Worm (Caenorhabditis elegans): ENCODE results near the gene mrps-18.C.

Gene mrps-18.C

DNA sequence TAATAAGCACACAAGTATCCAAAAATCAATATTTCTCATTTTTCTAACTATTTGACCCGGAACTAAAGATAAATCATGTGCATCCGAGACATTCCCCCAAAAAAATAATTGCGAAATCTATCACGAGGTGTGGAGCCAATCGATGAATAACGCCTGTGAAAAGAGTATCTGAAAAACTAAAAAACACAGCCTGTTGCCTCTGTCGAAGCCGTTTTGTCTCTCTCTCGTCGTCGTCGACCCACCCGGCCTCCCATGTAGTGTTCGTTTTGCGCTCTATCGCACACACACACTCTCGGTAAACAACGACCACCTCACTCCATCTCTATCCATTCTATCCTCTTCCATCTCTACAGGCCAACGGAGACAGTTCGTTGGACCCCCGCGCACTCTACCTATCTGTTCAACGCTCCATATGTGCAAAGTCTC is 46.7 kb downstream of the mrps-18.C start:
- TF ChIP-seq ceh-63 (GFP tag; optimal IDR thresholded peaks at IDR 0.05): no peak
- no peak for TF ChIP-seq F16B12.6 (tag; optimal IDR thresholded peaks at IDR 0.05)
- no peak for TF ChIP-seq sptf-1 (tag; optimal IDR thresholded peaks at IDR 0.05)
- TF ChIP-seq swsn-7 (tag; optimal IDR thresholded peaks at IDR 0.05): peak; percentile 37
- TF ChIP-seq irx-1 (tag; optimal IDR thresholded peaks at IDR 0.05): peak; percentile 16
- peak; percentile 52 for TF ChIP-seq isw-1 (GFP tag; IDR thresholded peaks at IDR 0.05)
- peak; percentile 15 for TF ChIP-seq tbx-2 (tag; optimal IDR thresholded peaks at IDR 0.05)
- TF ChIP-seq lin-39 (tag; optimal IDR thresholded peaks at IDR 0.05): peak; percentile 15
- TF ChIP-seq lin-14 (GFP tag; optimal IDR thresholded peaks at IDR 0.05): peak; percentile 87
- peak; percentile 1 for TF ChIP-seq fkh-10 (GFP tag; optimal IDR thresholded peaks at IDR 0.05)
- TF ChIP-seq egl-27 (tag; optimal IDR thresholded peaks at IDR 0.05): no peak
- TF ChIP-seq ceh-88 (GFP tag; IDR thresholded peaks at IDR 0.05): no peak
- TF ChIP-seq mep-1 (tag; optimal IDR thresholded peaks at IDR 0.05): peak; percentile 50
- TF ChIP-seq Y116A8C.19 (tag; optimal IDR thresholded peaks at IDR 0.05; ENCODE audit: borderline replicate concordance): no peak
- peak; percentile 49 to 75 for TF ChIP-seq lsy-2 (tag; optimal IDR thresholded peaks at IDR 0.05)
- TF ChIP-seq fkh-8 (tag; optimal IDR thresholded peaks at IDR 0.05): peak; percentile 84
- TF ChIP-seq lin-15B (tag; optimal IDR thresholded peaks at IDR 0.05): peak; percentile 48
- TF ChIP-seq ets-5 (GFP tag; IDR thresholded peaks at IDR 0.05): no peak
- peak in 1 of 3 experiments; percentile 61 for TF ChIP-seq ceh-82 (tag; optimal IDR thresholded peaks at IDR 0.05)
- peak; percentile 58 for TF ChIP-seq snu-23 (GFP tag; optimal IDR thresholded peaks at IDR 0.05)
- TF ChIP-seq dpl-1 (GFP tag; optimal IDR thresholded peaks at IDR 0.05): peak; percentile 1 to 44 (median 30)
- TF ChIP-seq mef-2 (tag; optimal IDR thresholded peaks at IDR 0.05): no peak
- TF ChIP-seq zip-4 (GFP tag; optimal IDR thresholded peaks at IDR 0.05): peak; percentile 93
- peak; percentile 7 for TF ChIP-seq xbp-1 (tag; optimal IDR thresholded peaks at IDR 0.05)
- peak; percentile 65 for TF ChIP-seq skn-1 (tag; optimal IDR thresholded peaks at IDR 0.05)
- TF ChIP-seq dsc-1 (tag; optimal IDR thresholded peaks at IDR 0.05): no peak
- no peak for TF ChIP-seq nhr-28 (tag; optimal IDR thresholded peaks at IDR 0.05)
- peak; percentile 43 for TF ChIP-seq nhr-20 (tag; optimal IDR thresholded peaks at IDR 0.05)
- TF ChIP-seq rnt-1 (tag; optimal IDR thresholded peaks at IDR 0.05): peak; percentile 55
- no peak for TF ChIP-seq C04F5.9 (tag; optimal IDR thresholded peaks at IDR 0.05)
- TF ChIP-seq jun-1 (tag; optimal IDR thresholded peaks at IDR 0.05): peak; percentile 51
- no peak for TF ChIP-seq ces-1 (GFP tag; optimal IDR thresholded peaks at IDR 0.05)
- peak; percentile 75 for TF ChIP-seq nhr-71 (tag; optimal IDR thresholded peaks at IDR 0.05)
- peak; percentile 7 for TF ChIP-seq lir-3 (tag; optimal IDR thresholded peaks at IDR 0.05; ENCODE audit: poor library complexity)
- TF ChIP-seq C16A3.4 (tag; optimal IDR thresholded peaks at IDR 0.05): peak; percentile 36
- TF ChIP-seq snpc-4 (tag; optimal IDR thresholded peaks at IDR 0.05): peak; percentile 40
- TF ChIP-seq pag-3 (tag; optimal IDR thresholded peaks at IDR 0.05; ENCODE audit: borderline replicate concordance, insufficient read depth): no peak
- TF ChIP-seq nhr-11 (tag; optimal IDR thresholded peaks at IDR 0.05): no peak
- peak in 1 of 2 experiments; percentile 17 for TF ChIP-seq mdl-1 (tag; optimal IDR thresholded peaks at IDR 0.05)
- peak; percentile 70 for TF ChIP-seq pax-3 (tag; optimal IDR thresholded peaks at IDR 0.05)
- TF ChIP-seq unc-130 (tag; optimal IDR thresholded peaks at IDR 0.05): peak; percentile 81
- TF ChIP-seq nhr-47 (tag; optimal IDR thresholded peaks at IDR 0.05): peak; percentile 65
- peak; percentile 36 for TF ChIP-seq ztf-4 (tag; optimal IDR thresholded peaks at IDR 0.05)
- no peak for TF ChIP-seq ztf-11 (tag; optimal IDR thresholded peaks at IDR 0.05)
- TF ChIP-seq egl-13 (tag; optimal IDR thresholded peaks at IDR 0.05): peak; percentile 56
- TF ChIP-seq sup-37 (GFP tag; optimal IDR thresholded peaks at IDR 0.05): no peak
- peak; percentile 20 for TF ChIP-seq nhr-85 (tag)
- TF ChIP-seq lin-35 (GFP tag; optimal IDR thresholded peaks at IDR 0.05): peak; percentile 32 to 60
- TF ChIP-seq elt-3 (tag; optimal IDR thresholded peaks at IDR 0.05): peak in 1 of 6 experiments; percentile 8
- peak; percentile 32 for TF ChIP-seq unc-86 (tag; optimal IDR thresholded peaks at IDR 0.05)
- peak; percentile 31 to 43 for TF ChIP-seq efl-1 (optimal IDR thresholded peaks at IDR 0.05)
- peak; percentile 42 to 90 for TF ChIP-seq efl-1 (GFP tag; optimal IDR thresholded peaks at IDR 0.05 in 1 of 2)
- no peak for TF ChIP-seq hlh-17 (GFP tag; optimal IDR thresholded peaks at IDR 0.05; ENCODE audit: borderline replicate concordance)
